Fruit fly (Drosophila melanogaster): ENCODE results near the gene OXA1L.

- TF ChIP-seq Dll (optimal IDR thresholded peaks at IDR 0.05): no peak
- TF ChIP-seq psq (optimal IDR thresholded peaks at IDR 0.05): no peak
- no peak for TF ChIP-seq usp (GFP tag; optimal IDR thresholded peaks at IDR 0.05)
Measured at dm6 chr3L:10862544-10863474, 23.5 kb downstream of the OXA1L start.

Measured in whole organism.